Fruit fly (Drosophila melanogaster) whole organism, pupa: ENCODE measurements around the gene Ugt35B1.

ENCODE experiments used
- CG10348 ChIP-seq: fragments of 200-800 bp; sonication (Bioruptor generic); IDR thresholded peaks from 2 replicates; pipeline ENCODE4 v1.3.6; 2022; ENCODE audit warnings: missing biosample characterization, missing genetic modification characterization
- CG12605 ChIP-seq: fragments of 200-800 bp; sonication (Bioruptor generic); IDR thresholded peaks from 2 replicates; pipeline ENCODE4 v1.3.6; 2022; ENCODE audit warnings: missing biosample characterization, missing genetic modification characterization
- CG13204 ChIP-seq: fragments of 200-800 bp; sonication (Bioruptor generic); optimal IDR thresholded peaks from 2 replicates; lab custom pipeline; 2018; ENCODE audit warnings: missing biosample characterization, mild to moderate bottlenecking, missing genetic modification characterization, moderate library complexity
- CG14655 ChIP-seq: fragments of 200-800 bp; sonication (Bioruptor generic); optimal IDR thresholded peaks from 3 replicates; lab custom pipeline; 2017; ENCODE audit warnings: mild to moderate bottlenecking, missing biosample characterization, missing genetic modification reagents, missing genetic modification characterization
- CG15710 ChIP-seq: fragments of 200-800 bp; sonication (Bioruptor generic); optimal IDR thresholded peaks from 2 replicates; lab custom pipeline; 2018; ENCODE audit warnings: missing biosample characterization, mild to moderate bottlenecking, missing genetic modification characterization, moderate library complexity
- CG17806 ChIP-seq: fragments of 200-800 bp; sonication (Bioruptor generic); optimal IDR thresholded peaks from 2 replicates; lab custom pipeline; 2018; ENCODE audit warnings: missing biosample characterization, mild to moderate bottlenecking, missing genetic modification characterization, moderate library complexity
- CG32121 ChIP-seq: fragments of 200-800 bp; sonication (Bioruptor generic); IDR thresholded peaks from 2 replicates; pipeline ENCODE4 v1.3.6; 2022; ENCODE audit warnings: missing biosample characterization, missing genetic modification characterization
- CG34367 ChIP-seq: fragments of 200-800 bp; sonication (Bioruptor generic); optimal IDR thresholded peaks from 2 replicates; lab custom pipeline; 2018; ENCODE audit warnings: missing biosample characterization, mild to moderate bottlenecking, missing genetic modification characterization
- CG4496 ChIP-seq: fragments of 200-800 bp; sonication (Bioruptor generic); IDR thresholded peaks from 3 replicates; pipeline ENCODE4 v1.3.6; 2022; ENCODE audit warnings: missing biosample characterization, missing genetic modification characterization
- CG8159 ChIP-seq: fragments of 200-800 bp; sonication (Bioruptor generic); optimal IDR thresholded peaks from 3 replicates; lab custom pipeline; 2018; ENCODE audit warnings: missing biosample characterization, mild to moderate bottlenecking, missing genetic modification characterization, moderate library complexity
- CG8301 ChIP-seq: fragments of 200-800 bp; sonication (Bioruptor generic); optimal IDR thresholded peaks from 2 replicates; lab custom pipeline; 2018; ENCODE audit warnings: missing biosample characterization, mild to moderate bottlenecking, missing genetic modification characterization
- CG9948 ChIP-seq: fragments of 200-800 bp; sonication (Bioruptor generic); optimal IDR thresholded peaks from 2 replicates; lab custom pipeline; 2018; ENCODE audit warnings: missing biosample characterization, mild to moderate bottlenecking, missing genetic modification characterization, moderate library complexity
- D1 ChIP-seq: fragments of 200-800 bp; sonication (Bioruptor generic); optimal IDR thresholded peaks from 2 replicates; lab custom pipeline; 2018; ENCODE audit warnings: missing biosample characterization, mild to moderate bottlenecking, missing genetic modification characterization, moderate library complexity
- EcR ChIP-seq: fragments of 200-800 bp; sonication (Bioruptor generic); optimal IDR thresholded peaks from 3 replicates; lab custom pipeline; 2019; ENCODE audit warnings: missing biosample characterization, missing genetic modification characterization, mild to moderate bottlenecking, moderate library complexity, missing genetic modification reagents
- Ets98B ChIP-seq: fragments of 200-800 bp; sonication (Bioruptor generic); IDR thresholded peaks from 2 replicates; pipeline ENCODE4 v1.3.6; 2022; ENCODE audit warnings: missing biosample characterization, missing genetic modification characterization
- Pif1A ChIP-seq: fragments of 200-800 bp; sonication (Bioruptor generic); optimal IDR thresholded peaks from 3 replicates; lab custom pipeline; 2016; ENCODE audit warnings: missing biosample characterization, missing genetic modification characterization
- Pif1B ChIP-seq: fragments of 200-800 bp; sonication (Bioruptor generic); optimal IDR thresholded peaks from 3 replicates; lab custom pipeline; 2016; ENCODE audit warnings: missing biosample characterization, missing genetic modification characterization
- Snoo ChIP-seq: fragments of 200-800 bp; sonication (Bioruptor generic); optimal IDR thresholded peaks from 3 replicates; lab custom pipeline; 2017; ENCODE audit warnings: missing biosample characterization, mild to moderate bottlenecking, missing genetic modification characterization, inconsistent platforms
- fd96Ca ChIP-seq: fragments of 200-800 bp; sonication (Bioruptor generic); IDR thresholded peaks from 3 replicates; pipeline ENCODE4 v1.3.6; 2022; ENCODE audit warnings: missing biosample characterization, missing genetic modification characterization
- gl ChIP-seq: fragments of 200-800 bp; sonication (Bioruptor generic); optimal IDR thresholded peaks from 2 replicates; lab custom pipeline; 2018; ENCODE audit warnings: missing biosample characterization, mild to moderate bottlenecking, missing genetic modification characterization
- rn ChIP-seq: fragments of 200-800 bp; sonication (Bioruptor generic); IDR thresholded peaks from 2 replicates; pipeline ENCODE4 v1.3.6; 2022; ENCODE audit warnings: missing biosample characterization, missing genetic modification characterization

Ugt35B1 gene

DNA sequence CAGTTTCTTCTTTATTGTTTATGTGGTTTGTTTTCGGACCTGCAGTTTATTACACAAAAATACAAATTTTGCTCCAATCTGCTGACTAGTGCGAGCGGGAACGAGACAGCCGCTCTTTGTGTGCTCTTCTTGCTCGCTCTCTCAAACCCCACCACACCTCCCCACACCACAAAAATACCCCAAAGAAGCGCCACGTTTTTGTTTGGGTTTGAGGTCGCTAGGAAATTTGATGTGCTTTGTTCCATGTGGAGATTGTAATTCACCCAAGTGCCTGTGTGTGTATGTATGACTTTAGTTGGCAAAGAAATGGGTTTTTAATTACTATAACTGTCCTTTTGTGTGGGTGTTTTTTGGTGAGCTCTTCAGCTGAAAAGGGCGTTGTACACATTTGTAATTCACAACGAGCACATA, 28.0 kb upstream of the Ugt35B1 start:
- 0 out of 2 replicates have a peak, but pooled peaks have one; percentile 14 for TF ChIP-seq CG32121
- 0 out of 3 replicates have a peak, but pooled peaks have one; percentile 11 for TF ChIP-seq CG4496 (GFP tag; lab: Robert Waterston, UW)
- peak; percentile 47; the same call in 1 of the 3 replicates for TF ChIP-seq fd96Ca
- no peak for TF ChIP-seq Pif1A (GFP tag; lab: Kevin White, UChicago)
- TF ChIP-seq CG17806 (tag; lab: Kevin White, UChicago) = no peak
- TF ChIP-seq CG12605 (GFP tag; lab: Robert Waterston, UW) = 0 out of 2 replicates have a peak, but pooled peaks have one; percentile 35

DNA sequence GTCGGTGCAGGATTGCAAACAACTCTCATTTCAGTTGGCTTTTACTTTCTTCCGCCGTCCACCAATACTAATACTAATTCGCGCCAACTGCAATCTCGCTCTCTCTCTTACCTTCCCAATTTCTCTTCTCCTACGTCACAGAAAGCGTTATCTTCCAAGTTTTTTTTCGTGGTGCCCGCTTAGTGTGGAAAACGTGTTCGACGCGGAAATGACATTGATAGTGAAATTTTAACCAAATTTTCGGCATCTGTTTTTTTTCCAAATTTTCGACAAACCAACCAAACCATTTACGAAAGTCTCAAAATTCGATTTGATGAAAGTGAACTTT, 27.3 kb upstream of the Ugt35B1 start, which contains the start of gene cu:
TSS of gene cu (plus strand) at position 204 of the 328 bp plus-strand sequence.
- peak; percentile 93 for TF ChIP-seq fd96Ca
- TF ChIP-seq rn = no peak

DNA sequence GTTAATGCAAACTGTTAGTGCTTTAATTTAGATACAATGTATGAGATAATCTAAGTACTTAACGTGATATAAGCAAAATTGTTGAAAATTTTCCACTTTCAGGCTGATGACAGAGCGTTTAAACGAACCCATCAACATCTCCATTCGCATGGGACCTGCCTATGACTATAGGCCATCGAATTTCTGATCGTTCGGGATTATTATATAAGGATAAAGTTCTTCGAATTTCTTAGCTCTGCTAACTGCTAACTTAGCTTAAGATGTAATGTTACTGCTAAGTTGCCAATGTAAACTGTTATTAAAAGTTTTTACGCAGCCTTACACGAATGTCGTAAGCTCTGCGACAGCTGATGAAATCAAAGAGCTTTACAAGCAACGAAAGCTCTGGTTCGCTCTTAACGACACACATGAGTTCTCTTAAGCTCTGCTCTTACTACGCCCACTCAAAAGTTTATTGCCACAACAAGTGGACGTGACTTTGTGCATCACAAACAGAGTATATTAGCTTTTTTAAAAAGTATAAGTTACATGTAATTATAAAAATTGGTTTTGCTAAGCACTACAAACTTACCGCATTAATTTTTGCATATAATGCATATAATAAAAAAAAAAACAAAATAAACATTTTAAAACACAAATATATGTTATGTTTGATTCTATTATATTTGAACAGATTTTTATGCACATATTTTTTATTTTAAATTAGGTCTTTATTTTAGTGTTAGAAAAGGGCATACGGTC, 26.8 kb upstream of the Ugt35B1 start:
- TF ChIP-seq CG14655 (GFP tag; lab: Kevin White, UChicago) (peak; percentile 100), Ets98B (GFP tag; lab: Robert Waterston, UW) (peak; percentile 95), Snoo (tag; lab: Kevin White, UChicago) (peak; percentile 99), D1 (tag; lab: Kevin White, UChicago) (peak; percentile 99), CG15710 (peak; percentile 99), Pif1B (GFP tag; lab: Kevin White, UChicago) (peak; percentile 93), CG10348 (GFP tag; lab: Robert Waterston, UW) (peak; percentile 97), CG34367 (tag; lab: Kevin White, UChicago) (peak; percentile 96), CG9948 (tag; lab: Kevin White, UChicago) (peak; percentile 100), CG12605 (GFP tag; lab: Robert Waterston, UW) (peak; percentile 94), Pif1A (GFP tag; lab: Kevin White, UChicago) (peak; percentile 44), rn (peak; percentile 97), gl (tag; lab: Kevin White, UChicago) (peak; percentile 89), CG8301 (peak; percentile 99), CG8159 (peak; percentile 99), fd96Ca (no peak), CG17806 (tag; lab: Kevin White, UChicago) (peak; percentile 98), EcR (peak; percentile 97), CG13204 (GFP tag; lab: Kevin White, UChicago) (peak; percentile 86), CG32121 (peak; percentile 99), CG4496 (GFP tag; lab: Robert Waterston, UW) (peak; percentile 97)

dm6 chr3R:11195792-11196191, 25.7 kb upstream of the Ugt35B1 start, which contains the start of gene CG18577:
TSS of gene CG18577 (plus strand) at chr3R:11196092.
- TF ChIP-seq Pif1A (GFP tag; lab: Kevin White, UChicago) (no peak), CG32121 (no peak), CG4496 (GFP tag; lab: Robert Waterston, UW) (no peak), EcR (no peak), CG14655 (GFP tag; lab: Kevin White, UChicago) (no peak), Ets98B (GFP tag; lab: Robert Waterston, UW) (no peak), CG12605 (GFP tag; lab: Robert Waterston, UW) (no peak), CG8159 (no peak), CG34367 (tag; lab: Kevin White, UChicago) (no peak), CG17806 (tag; lab: Kevin White, UChicago) (no peak), CG15710 (no peak), Snoo (tag; lab: Kevin White, UChicago) (no peak), CG10348 (GFP tag; lab: Robert Waterston, UW) (no peak)

DNA sequence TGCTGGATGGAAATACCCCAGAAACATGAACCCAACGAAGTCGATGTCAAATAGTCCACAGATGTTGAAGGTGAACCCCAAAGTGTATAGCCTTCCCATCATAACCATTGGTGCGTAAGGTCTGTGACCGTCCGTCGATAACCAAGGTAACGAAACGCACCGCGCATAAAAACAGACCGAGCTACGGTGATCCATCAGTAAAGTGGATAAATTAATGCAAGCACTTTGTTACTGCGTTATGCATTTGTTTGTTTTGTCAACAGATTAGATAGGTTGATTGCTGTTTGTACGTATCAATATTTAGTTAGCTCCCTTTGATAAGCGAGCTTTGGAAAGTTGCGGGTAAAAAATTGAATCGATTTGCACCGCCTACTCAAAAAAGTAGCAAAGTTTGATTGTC, 8.3 kb upstream of the Ugt35B1 start:
- no peak for TF ChIP-seq Pif1B (GFP tag; lab: Kevin White, UChicago)
- TF ChIP-seq CG12605 (GFP tag; lab: Robert Waterston, UW) = no peak
- TF ChIP-seq CG17806 (tag; lab: Kevin White, UChicago) = no peak
- TF ChIP-seq CG13204 (GFP tag; lab: Kevin White, UChicago) = no peak
- no peak for TF ChIP-seq CG10348 (GFP tag; lab: Robert Waterston, UW)
- TF ChIP-seq CG14655 (GFP tag; lab: Kevin White, UChicago) = no peak
- TF ChIP-seq Ets98B (GFP tag; lab: Robert Waterston, UW) = no peak
- no peak for TF ChIP-seq CG4496 (GFP tag; lab: Robert Waterston, UW)
- no peak for TF ChIP-seq CG9948 (tag; lab: Kevin White, UChicago)
- no peak for TF ChIP-seq CG8301
- no peak for TF ChIP-seq CG15710
- TF ChIP-seq CG8159 = no peak
- TF ChIP-seq CG34367 (tag; lab: Kevin White, UChicago) = no peak
- no peak for TF ChIP-seq CG32121

- TF ChIP-seq CG8301 = no peak
- TF ChIP-seq CG32121 = no peak
- TF ChIP-seq CG15710 = no peak
- no peak for TF ChIP-seq EcR
- no peak for TF ChIP-seq Snoo (tag; lab: Kevin White, UChicago)
- TF ChIP-seq CG8159 = no peak
- TF ChIP-seq CG14655 (GFP tag; lab: Kevin White, UChicago) = no peak
- TF ChIP-seq Pif1B (GFP tag; lab: Kevin White, UChicago) = no peak
- no peak for TF ChIP-seq CG10348 (GFP tag; lab: Robert Waterston, UW)
- TF ChIP-seq CG17806 (tag; lab: Kevin White, UChicago) = no peak
- no peak for TF ChIP-seq Pif1A (GFP tag; lab: Kevin White, UChicago)
- no peak for TF ChIP-seq CG9948 (tag; lab: Kevin White, UChicago)
- no peak for TF ChIP-seq fd96Ca
- no peak for TF ChIP-seq CG34367 (tag; lab: Kevin White, UChicago)
These were observed 7.5 kb upstream of the Ugt35B1 start for dm6 chr3R:11177579-11177978.
